Fruit fly (Drosophila melanogaster) whole organism, prepupa: ENCODE results near the gene mwh.

Experiments
- CG10669 ChIP-seq: fragments of 200-800 bp; sonication (Bioruptor generic); optimal IDR thresholded peaks from 3 replicates; lab custom pipeline; 2018; ENCODE audit warnings: missing biosample characterization, mild to moderate bottlenecking, missing genetic modification characterization, moderate library complexity
- CG11762 ChIP-seq: fragments of 200-800 bp; sonication (Bioruptor generic); optimal IDR thresholded peaks from 3 replicates; lab custom pipeline; 2016; ENCODE audit warnings: missing biosample characterization, missing genetic modification characterization; ENCODE audit not compliant: insufficient read depth
- CG11902 ChIP-seq: fragments of 200-800 bp; sonication (Bioruptor generic); optimal IDR thresholded peaks from 3 replicates; lab custom pipeline; 2016; ENCODE audit warnings: missing biosample characterization, missing genetic modification characterization
- CG15336 ChIP-seq: fragments of 200-800 bp; sonication (Bioruptor generic); IDR thresholded peaks from 2 replicates; pipeline ENCODE4 v1.3.6; 2022; ENCODE audit warnings: missing biosample characterization, missing genetic modification characterization
- CG16779 ChIP-seq: fragments of 200-800 bp; sonication (Bioruptor generic); optimal IDR thresholded peaks from 3 replicates; lab custom pipeline; 2017; ENCODE audit warnings: missing biosample characterization, mild to moderate bottlenecking, missing genetic modification characterization
- CG3032 ChIP-seq: fragments of 200-800 bp; optimal IDR thresholded peaks from 2 replicates; lab custom pipeline; 2019; ENCODE audit warnings: missing biosample characterization, mild to moderate bottlenecking, missing genetic modification characterization, moderate library complexity
- CG31627 ChIP-seq: fragments of 200-800 bp; sonication (Bioruptor generic); optimal IDR thresholded peaks from 3 replicates; lab custom pipeline; 2016; ENCODE audit warnings: missing biosample characterization, missing genetic modification characterization
- CG3919 ChIP-seq: fragments of 200-800 bp; sonication (Bioruptor generic); optimal IDR thresholded peaks from 3 replicates; lab custom pipeline; 2016; ENCODE audit warnings: missing biosample characterization, missing genetic modification characterization
- CG4318 ChIP-seq: fragments of 200-800 bp; sonication (Bioruptor generic); optimal IDR thresholded peaks from 3 replicates; lab custom pipeline; 2017; ENCODE audit warnings: missing biosample characterization, mild to moderate bottlenecking, missing genetic modification characterization
- CG6163 ChIP-seq: fragments of 200-800 bp; sonication (Bioruptor generic); IDR thresholded peaks from 3 replicates; pipeline ENCODE4 v1.3.6; 2022; ENCODE audit warnings: missing biosample characterization, missing genetic modification characterization
- CG6276 ChIP-seq: fragments of 200-800 bp; sonication (Bioruptor generic); optimal IDR thresholded peaks from 2 replicates; lab custom pipeline; 2017; ENCODE audit warnings: missing biosample characterization, mild to moderate bottlenecking, missing genetic modification characterization
- CG6792 ChIP-seq: fragments of 200-800 bp; sonication (Bioruptor generic); optimal IDR thresholded peaks from 3 replicates; lab custom pipeline; 2016; ENCODE audit warnings: missing biosample characterization, missing genetic modification characterization
- CG6808 ChIP-seq: fragments of 200-800 bp; sonication (Bioruptor generic); optimal IDR thresholded peaks from 3 replicates; lab custom pipeline; 2017; ENCODE audit warnings: missing biosample characterization, missing genetic modification characterization, mild to moderate bottlenecking, moderate library complexity, missing genetic modification reagents
- CG6854 ChIP-seq: fragments of 200-800 bp; sonication (Bioruptor generic); optimal IDR thresholded peaks from 2 replicates; lab custom pipeline; 2017; ENCODE audit warnings: missing biosample characterization, mild to moderate bottlenecking, missing genetic modification characterization
- CG7368 ChIP-seq: fragments of 200-800 bp; sonication (Bioruptor generic); optimal IDR thresholded peaks from 3 replicates; lab custom pipeline; 2016; ENCODE audit warnings: missing biosample characterization, missing genetic modification characterization
- CG8319 ChIP-seq: fragments of 200-800 bp; sonication (Bioruptor generic); optimal IDR thresholded peaks from 3 replicates; lab custom pipeline; 2016; ENCODE audit warnings: missing biosample characterization, missing genetic modification characterization
- CG9139 ChIP-seq: fragments of 200-800 bp; sonication (Bioruptor generic); optimal IDR thresholded peaks from 3 replicates; lab custom pipeline; 2017; ENCODE audit warnings: missing biosample characterization, mild to moderate bottlenecking, missing genetic modification characterization
- Ets96B ChIP-seq: fragments of 200-800 bp; optimal IDR thresholded peaks from 2 replicates; lab custom pipeline; 2019; ENCODE audit warnings: missing biosample characterization, mild to moderate bottlenecking, missing genetic modification characterization, moderate library complexity
- Hr38 ChIP-seq: sonication (Bioruptor generic); optimal IDR thresholded peaks from 2 replicates; lab custom pipeline; 2016; ENCODE audit warnings: missing biosample characterization, missing genetic modification characterization
- Hr39 ChIP-seq: fragments of 200-800 bp; sonication (Bioruptor generic); optimal IDR thresholded peaks from 2 replicates; lab custom pipeline; 2016; ENCODE audit warnings: missing biosample characterization, missing genetic modification characterization
- Hr4 ChIP-seq: fragments of 200-800 bp; sonication (Bioruptor generic); optimal IDR thresholded peaks from 3 replicates; lab custom pipeline; 2016; ENCODE audit warnings: missing biosample characterization, missing genetic modification characterization
- Lpt ChIP-seq: fragments of 200-800 bp; sonication (Bioruptor generic); optimal IDR thresholded peaks from 3 replicates; lab custom pipeline; 2016; ENCODE audit warnings: missing biosample characterization, missing genetic modification characterization
- OdsH ChIP-seq: fragments of 200-800 bp; sonication (Bioruptor generic); optimal IDR thresholded peaks from 3 replicates; lab custom pipeline; 2016; ENCODE audit warnings: missing biosample characterization, missing genetic modification characterization
- Smox ChIP-seq: fragments of 200-800 bp; sonication (Bioruptor generic); optimal IDR thresholded peaks from 3 replicates; lab custom pipeline; 2016; ENCODE audit warnings: missing biosample characterization, missing genetic modification characterization
- Sox14 ChIP-seq: fragments of 200-800 bp; sonication (Bioruptor generic); optimal IDR thresholded peaks from 3 replicates; lab custom pipeline; 2016; ENCODE audit warnings: missing biosample characterization, missing genetic modification characterization
- Sox15 ChIP-seq: fragments of 200-800 bp; sonication (Bioruptor generic); optimal IDR thresholded peaks from 3 replicates; lab custom pipeline; 2016; ENCODE audit warnings: missing biosample characterization, missing genetic modification characterization
- achi ChIP-seq: fragments of 200-800 bp; sonication (Bioruptor generic); optimal IDR thresholded peaks from 3 replicates; lab custom pipeline; 2016; ENCODE audit warnings: missing biosample characterization, missing genetic modification characterization
- dac ChIP-seq: fragments of 200-800 bp; sonication (Bioruptor generic); optimal IDR thresholded peaks from 2 replicates; lab custom pipeline; 2017; ENCODE audit warnings: missing biosample characterization, mild to moderate bottlenecking, missing genetic modification characterization
- dsx ChIP-seq: fragments of 200-800 bp; optimal IDR thresholded peaks from 3 replicates; lab custom pipeline; 2019; ENCODE audit warnings: missing biosample characterization, mild to moderate bottlenecking, missing genetic modification characterization, moderate library complexity; ENCODE audit not compliant: poor library complexity, severe bottlenecking
- esn ChIP-seq: fragments of 200-800 bp; sonication (Bioruptor generic); optimal IDR thresholded peaks from 2 replicates; lab custom pipeline; 2016; ENCODE audit warnings: missing biosample characterization, mild to moderate bottlenecking, missing genetic modification characterization, moderate library complexity
- fd59A ChIP-seq: fragments of 200-800 bp; sonication (Bioruptor generic); optimal IDR thresholded peaks from 2 replicates; lab custom pipeline; 2017; ENCODE audit warnings: missing biosample characterization, mild to moderate bottlenecking, missing genetic modification characterization, missing genetic modification reagents
- fkh ChIP-seq: fragments of 200-800 bp; sonication (Bioruptor generic); optimal IDR thresholded peaks from 3 replicates; lab custom pipeline; 2017; ENCODE audit warnings: missing biosample characterization, mild to moderate bottlenecking, missing genetic modification characterization, moderate library complexity
- lz ChIP-seq: fragments of 200-800 bp; sonication (Bioruptor generic); optimal IDR thresholded peaks from 3 replicates; lab custom pipeline; 2016; ENCODE audit warnings: missing biosample characterization, missing genetic modification characterization
- ss ChIP-seq, 2 experiments: fragments of 200-800 bp; sonication (Bioruptor generic); optimal IDR thresholded peaks; 2 replicates in 1 of 2; 3 replicates in 1 of 2; lab custom pipeline; 2017 to 2018; ENCODE audit warnings: mild to moderate bottlenecking in 2 of 2, missing biosample characterization in 2 of 2, missing genetic modification characterization in 2 of 2, moderate library complexity in 1 of 2

Gene mwh

DNA sequence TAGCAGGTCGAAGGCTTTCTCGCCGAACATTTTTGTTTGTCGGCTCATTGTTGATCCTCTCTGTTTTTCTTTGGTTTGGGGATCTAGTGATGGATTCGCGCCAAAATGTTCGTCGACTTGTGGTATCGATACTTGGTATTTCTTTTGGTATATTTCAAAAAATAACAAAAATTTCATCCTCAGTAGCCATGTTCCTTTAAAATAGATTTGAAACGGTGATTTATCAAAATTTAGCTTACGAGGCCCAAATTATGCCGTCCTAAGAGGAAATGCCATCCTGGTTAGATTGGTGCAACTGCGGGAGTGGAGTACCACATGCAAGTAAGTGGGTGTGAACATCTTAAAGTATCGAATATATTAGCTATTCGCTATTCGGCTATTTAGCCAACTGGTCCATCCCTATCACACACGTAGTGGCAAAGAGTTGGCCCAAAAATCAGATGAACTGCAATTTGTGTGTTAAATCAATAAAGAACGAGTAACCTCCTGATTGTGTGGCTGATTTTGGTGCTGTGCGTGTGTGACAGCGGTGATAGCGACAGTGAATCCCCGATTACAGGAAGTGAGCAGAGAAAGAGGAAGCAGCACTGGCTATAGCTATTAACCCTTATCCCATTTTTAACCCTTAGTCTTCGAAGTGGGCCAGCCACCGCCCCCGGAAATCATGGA is 47.2 kb downstream of the mwh start, which contains the start of the genes Psf1 and Sac1 (continued):
- TF ChIP-seq Ets96B (tag; lab: Kevin White, UChicago) (no peak), Sox15 (GFP tag; lab: Kevin White, UChicago) (peak; percentile 4), CG16779 (tag; lab: Kevin White, UChicago) (no peak), CG11762 (GFP tag; lab: Kevin White, UChicago) (no peak), CG6276 (GFP tag; lab: Kevin White, UChicago) (no peak), CG7368 (no peak), Hr4 (GFP tag; lab: Kevin White, UChicago) (no peak), CG6792 (no peak), Smox (GFP tag; lab: Kevin White, UChicago) (no peak), fkh (GFP tag; lab: Kevin White, UChicago) (no peak), dac (GFP tag; lab: Kevin White, UChicago) (no peak), OdsH (GFP tag; lab: Kevin White, UChicago) (no peak), Sox14 (peak; percentile 57), ss (GFP tag; optimal IDR thresholded peaks at IDR 0.05; lab: Kevin White, UChicago) (no peak), CG11902 (GFP tag; lab: Kevin White, UChicago) (peak; percentile 32), CG31627 (GFP tag; lab: Kevin White, UChicago) (peak; percentile 61), dsx (GFP tag; lab: Kevin White, UChicago) (no peak), fd59A (GFP tag; lab: Kevin White, UChicago) (no peak), CG6808 (no peak), Hr39 (GFP tag; lab: Kevin White, UChicago) (peak; percentile 72), lz (peak; percentile 32), CG3919 (peak; percentile 40), CG6163 (GFP tag; lab: Robert Waterston, UW) (no peak)

- TF ChIP-seq CG6276 (GFP tag; lab: Kevin White, UChicago) = no peak
- no peak for TF ChIP-seq achi (GFP tag; lab: Kevin White, UChicago)
- no peak for TF ChIP-seq CG4318 (GFP tag; lab: Kevin White, UChicago)
- TF ChIP-seq esn (GFP tag; lab: Kevin White, UChicago) = no peak
- no peak for TF ChIP-seq Hr39 (GFP tag; lab: Kevin White, UChicago)
- no peak for TF ChIP-seq fd59A (GFP tag; lab: Kevin White, UChicago)
- TF ChIP-seq CG3032 (tag; lab: Kevin White, UChicago) = no peak
- TF ChIP-seq CG3919 = no peak
- TF ChIP-seq Lpt (GFP tag; lab: Kevin White, UChicago) = no peak
- no peak for TF ChIP-seq Hr38 (GFP tag; lab: Kevin White, UChicago)
- TF ChIP-seq CG9139 = no peak
- TF ChIP-seq fkh (GFP tag; lab: Kevin White, UChicago) = no peak
- TF ChIP-seq CG15336 = no peak
- no peak for TF ChIP-seq dsx (GFP tag; lab: Kevin White, UChicago)
- no peak for TF ChIP-seq CG6808
- no peak for TF ChIP-seq Hr4 (GFP tag; lab: Kevin White, UChicago)
- TF ChIP-seq CG6854 (GFP tag; lab: Kevin White, UChicago) = no peak
- TF ChIP-seq CG10669 = no peak
Measured at dm6 chr3L:1250396-1250795, 49.8 kb downstream of the mwh start, which contains the start of gene Bfc. TSS of gene Bfc (plus strand) at chr3L:1250696.

dm6 chr3L:1251712-1252111 is 51.1 kb downstream of the mwh start, which contains the start of the genes CG9130 and CG9133:
TSS of gene CG9130 (plus strand) at chr3L:1252012.
TSS of gene CG9133 (plus strand) at chr3L:1252012.
- TF ChIP-seq CG6276 (GFP tag; lab: Kevin White, UChicago) (no peak), CG8319 (GFP tag; lab: Kevin White, UChicago) (no peak)
